Fruit fly (Drosophila melanogaster) whole organism, pupa: ENCODE data around the gene CG31368.

ENCODE experiments used
- CG10348 ChIP-seq: fragments of 200-800 bp; sonication (Bioruptor generic); IDR thresholded peaks from 2 replicates; pipeline ENCODE4 v1.3.6; 2022; ENCODE audit warnings: missing biosample characterization, missing genetic modification characterization
- CG12605 ChIP-seq: fragments of 200-800 bp; sonication (Bioruptor generic); IDR thresholded peaks from 2 replicates; pipeline ENCODE4 v1.3.6; 2022; ENCODE audit warnings: missing biosample characterization, missing genetic modification characterization
- CG13204 ChIP-seq: fragments of 200-800 bp; sonication (Bioruptor generic); optimal IDR thresholded peaks from 2 replicates; lab custom pipeline; 2018; ENCODE audit warnings: missing biosample characterization, mild to moderate bottlenecking, missing genetic modification characterization, moderate library complexity
- CG14655 ChIP-seq: fragments of 200-800 bp; sonication (Bioruptor generic); optimal IDR thresholded peaks from 3 replicates; lab custom pipeline; 2017; ENCODE audit warnings: mild to moderate bottlenecking, missing biosample characterization, missing genetic modification reagents, missing genetic modification characterization
- CG15710 ChIP-seq: fragments of 200-800 bp; sonication (Bioruptor generic); optimal IDR thresholded peaks from 2 replicates; lab custom pipeline; 2018; ENCODE audit warnings: missing biosample characterization, mild to moderate bottlenecking, missing genetic modification characterization, moderate library complexity
- CG17806 ChIP-seq: fragments of 200-800 bp; sonication (Bioruptor generic); optimal IDR thresholded peaks from 2 replicates; lab custom pipeline; 2018; ENCODE audit warnings: missing biosample characterization, mild to moderate bottlenecking, missing genetic modification characterization, moderate library complexity
- CG34367 ChIP-seq: fragments of 200-800 bp; sonication (Bioruptor generic); optimal IDR thresholded peaks from 2 replicates; lab custom pipeline; 2018; ENCODE audit warnings: missing biosample characterization, mild to moderate bottlenecking, missing genetic modification characterization
- CG8159 ChIP-seq: fragments of 200-800 bp; sonication (Bioruptor generic); optimal IDR thresholded peaks from 3 replicates; lab custom pipeline; 2018; ENCODE audit warnings: missing biosample characterization, mild to moderate bottlenecking, missing genetic modification characterization, moderate library complexity
- EcR ChIP-seq: fragments of 200-800 bp; sonication (Bioruptor generic); optimal IDR thresholded peaks from 3 replicates; lab custom pipeline; 2019; ENCODE audit warnings: missing biosample characterization, missing genetic modification characterization, mild to moderate bottlenecking, moderate library complexity, missing genetic modification reagents
- Ets98B ChIP-seq: fragments of 200-800 bp; sonication (Bioruptor generic); IDR thresholded peaks from 2 replicates; pipeline ENCODE4 v1.3.6; 2022; ENCODE audit warnings: missing biosample characterization, missing genetic modification characterization
- Pif1A ChIP-seq: fragments of 200-800 bp; sonication (Bioruptor generic); optimal IDR thresholded peaks from 3 replicates; lab custom pipeline; 2016; ENCODE audit warnings: missing biosample characterization, missing genetic modification characterization
- Snoo ChIP-seq: fragments of 200-800 bp; sonication (Bioruptor generic); optimal IDR thresholded peaks from 3 replicates; lab custom pipeline; 2017; ENCODE audit warnings: missing biosample characterization, mild to moderate bottlenecking, missing genetic modification characterization, inconsistent platforms
- fd96Ca ChIP-seq: fragments of 200-800 bp; sonication (Bioruptor generic); IDR thresholded peaks from 3 replicates; pipeline ENCODE4 v1.3.6; 2022; ENCODE audit warnings: missing biosample characterization, missing genetic modification characterization

dm6 chr3R:11856295-11856694, 26.3 kb upstream of the CG31368 start:
- TF ChIP-seq CG15710 (no peak), EcR (GFP tag; lab: Kevin White, UChicago) (no peak), Snoo (no peak), CG17806 (tag; lab: Kevin White, UChicago) (no peak), CG8159 (tag; lab: Kevin White, UChicago) (no peak), CG34367 (tag; lab: Kevin White, UChicago) (no peak), CG13204 (GFP tag; lab: Kevin White, UChicago) (no peak), CG12605 (GFP tag; lab: Robert Waterston, UW) (no peak), fd96Ca (no peak), Ets98B (GFP tag; lab: Robert Waterston, UW) (no peak), CG14655 (no peak), CG10348 (no peak), Pif1A (GFP tag; lab: Kevin White, UChicago) (no peak)
